Worm (Caenorhabditis elegans) whole organism, L4 larva: ENCODE data around the gene Y55B1BL.1.

Experiments
- fos-1 ChIP-seq: fragments of 150-350 bp; optimal IDR thresholded peaks from 2 replicates; lab custom pipeline; 2014; ENCODE audit warnings: missing biosample characterization, missing genetic modification characterization
- lin-39 ChIP-seq: fragments of 150-350 bp; optimal IDR thresholded peaks from 2 replicates; lab custom pipeline; 2014; ENCODE audit warnings: missing biosample characterization, missing genetic modification reagents, missing genetic modification characterization
- mdl-1 ChIP-seq, 2 experiments: fragments of 150-350 bp in 1 of 2; sonication (generic microtip) in 1 of 2; optimal IDR thresholded peaks; 2 replicates each; lab custom pipeline; 2014 to 2017; ENCODE audit warnings: missing biosample characterization in 2 of 2, missing genetic modification characterization in 2 of 2
- nhr-11 ChIP-seq: fragments of 150-350 bp; optimal IDR thresholded peaks from 2 replicates; lab custom pipeline; 2014; ENCODE audit warnings: missing biosample characterization, missing genetic modification characterization
- nhr-237 ChIP-seq: sonication (generic microtip); optimal IDR thresholded peaks from 2 replicates; lab custom pipeline; 2017; ENCODE audit warnings: missing biosample characterization, missing genetic modification characterization
- pha-4 ChIP-seq, 2 experiments: fragments of 150-350 bp in 1 of 2; fragments of 200-800 bp in 1 of 2; sonication (Bioruptor generic) in 1 of 2; IDR thresholded peaks in 1 of 2; optimal IDR thresholded peaks in 1 of 2; 2 replicates each; pipeline versions ENCODE4 v1.3.6 to Lab custom; 2014 to 2022; ENCODE audit warnings: missing genetic modification characterization in 2 of 2, missing genetic modification reagents in 2 of 2, missing biosample characterization in 1 of 2, missing compliant biosample characterization in 1 of 2
- unc-62 ChIP-seq, 3 experiments: fragments of 150-350 bp in 1 of 3; sonication (generic microtip); optimal IDR thresholded peaks in 2 of 3; peaks in 1 of 3; 1 replicate in 1 of 3; 2 replicates in 2 of 3; lab custom pipeline; 2014 to 2017; ENCODE audit warnings: missing biosample characterization in 3 of 3, missing genetic modification characterization in 3 of 3, missing genetic modification reagents in 3 of 3, missing genotype in 1 of 3

ce11 chrIII:382470-382869 is 19.7 kb upstream of the Y55B1BL.1 start, which contains the start of gene K10F12.7:
- TF ChIP-seq mdl-1 (tag; optimal IDR thresholded peaks at IDR 0.05; lab: Kevin White, UChicago) (no peak), nhr-237 (no peak), unc-62 (GFP tag; optimal IDR thresholded peaks at IDR 0.05 in 1 of 2; lab: Kevin White, UChicago) (no peak), unc-62 (tag; optimal IDR thresholded peaks at IDR 0.05; lab: Kevin White, UChicago) (no peak), lin-39 (tag; lab: Kevin White, UChicago) (no peak), fos-1 (tag; lab: Kevin White, UChicago) (no peak), pha-4 (GFP tag; IDR thresholded peaks at IDR 0.05; lab: Robert Waterston, UW) (no peak), pha-4 (tag; optimal IDR thresholded peaks at IDR 0.05; lab: Kevin White, UChicago) (no peak), nhr-11 (tag; lab: Kevin White, UChicago) (no peak)
